Worm (Caenorhabditis elegans) whole organism, L4 larva: Measurements from ENCODE around the gene ZK470.14.
"Not testable (repeated sequence)": the region's sequence is repeated elsewhere in the genome, so short reads cannot be mapped to it uniquely, and the experiment has no call there.

Source experiments
- D1046.2 ChIP-seq: fragments of 200-800 bp; sonication (Bioruptor generic); IDR thresholded peaks from 2 replicates; pipeline ENCODE4 v1.3.6; 2022; ENCODE audit warnings: missing genetic modification characterization, missing compliant biosample characterization
- F26F4.8 ChIP-seq: fragments of 200-800 bp; sonication (Bioruptor generic); conservative IDR thresholded peaks from 2 replicates; pipeline ENCODE4 v1.3.6; 2022; ENCODE audit warnings: missing genetic modification characterization, missing compliant biosample characterization
- Y105C5A.15 ChIP-seq: fragments of 200-800 bp; sonication (Bioruptor generic); IDR thresholded peaks from 2 replicates; pipeline ENCODE4 v1.3.6; 2022; ENCODE audit warnings: missing genetic modification characterization, missing compliant biosample characterization
- ama-1 ChIP-seq: fragments of 150-350 bp; optimal IDR thresholded peaks from 2 replicates; lab custom pipeline; 2014; ENCODE audit warnings: inconsistent platforms, mixed read lengths
- ceh-44 ChIP-seq: fragments of 200-800 bp; sonication (Bioruptor generic); IDR thresholded peaks from 2 replicates; pipeline ENCODE4 v1.3.6; 2022; ENCODE audit warnings: missing genetic modification reagents, missing genetic modification characterization, missing compliant biosample characterization
- ceh-82 ChIP-seq: sonication (generic microtip); optimal IDR thresholded peaks from 2 replicates; lab custom pipeline; 2017; ENCODE audit warnings: missing biosample characterization, missing genetic modification characterization
- ctbp-1 ChIP-seq: fragments of 200-800 bp; sonication (Bioruptor generic); IDR thresholded peaks from 2 replicates; pipeline ENCODE4 v1.3.6; 2022; ENCODE audit warnings: missing genetic modification reagents, missing genetic modification characterization, missing compliant biosample characterization
- daf-12 ChIP-seq: fragments of 150-350 bp; optimal IDR thresholded peaks from 2 replicates; lab custom pipeline; 2014; ENCODE audit warnings: missing biosample characterization, missing genetic modification reagents, missing genetic modification characterization
- dmd-8 ChIP-seq: fragments of 200-800 bp; sonication (Bioruptor generic); IDR thresholded peaks from 2 replicates; pipeline ENCODE4 v1.3.6; 2022; ENCODE audit warnings: missing genetic modification characterization, missing compliant biosample characterization
- egl-43 ChIP-seq: fragments of 200-800 bp; sonication (Bioruptor generic); IDR thresholded peaks from 2 replicates; pipeline ENCODE4 v1.3.6; 2022; ENCODE audit warnings: missing genetic modification reagents, missing genetic modification characterization, missing compliant biosample characterization
- hlh-30 ChIP-seq: sonication (generic microtip); optimal IDR thresholded peaks from 2 replicates; lab custom pipeline; 2017; ENCODE audit warnings: antibody characterized with exemption, mild to moderate bottlenecking, missing genetic modification characterization, missing compliant biosample characterization; ENCODE audit not compliant: insufficient read depth
- lim-7 ChIP-seq: fragments of 200-800 bp; sonication (Bioruptor generic); IDR thresholded peaks from 2 replicates; pipeline ENCODE4 v1.3.6; 2022; ENCODE audit warnings: missing genetic modification characterization, missing compliant biosample characterization
- lin-13 ChIP-seq: fragments of 150-350 bp; optimal IDR thresholded peaks from 2 replicates; lab custom pipeline; 2014; ENCODE audit warnings: missing biosample characterization, missing genetic modification reagents, missing genetic modification characterization
- lin-39 ChIP-seq: fragments of 150-350 bp; optimal IDR thresholded peaks from 2 replicates; lab custom pipeline; 2014; ENCODE audit warnings: missing biosample characterization, missing genetic modification reagents, missing genetic modification characterization
- madf-5 ChIP-seq, 2 experiments: fragments of 200-800 bp; sonication (Bioruptor generic); IDR thresholded peaks; 2 replicates each; pipeline ENCODE4 v1.3.6; 2022; ENCODE audit warnings: missing compliant biosample characterization in 2 of 2, missing genetic modification characterization in 2 of 2
- nhr-102 ChIP-seq: sonication (generic microtip); optimal IDR thresholded peaks from 2 replicates; lab custom pipeline; 2016; ENCODE audit warnings: mild to moderate bottlenecking, missing genetic modification characterization, moderate library complexity, missing compliant biosample characterization
- nhr-25 ChIP-seq: sonication (generic microtip); optimal IDR thresholded peaks from 2 replicates; lab custom pipeline; 2017; ENCODE audit warnings: missing genetic modification characterization, mild to moderate bottlenecking, missing compliant biosample characterization, antibody characterized with exemption, moderate library complexity, borderline replicate concordance; ENCODE audit not compliant: insufficient read depth
- nhr-48 ChIP-seq: sonication (generic microtip); optimal IDR thresholded peaks from 2 replicates; lab custom pipeline; 2016; ENCODE audit warnings: mild to moderate bottlenecking, missing genetic modification characterization, missing compliant biosample characterization
- set-16 ChIP-seq: fragments of 200-800 bp; sonication (Bioruptor generic); IDR thresholded peaks from 2 replicates; pipeline ENCODE4 v1.3.6; 2022; ENCODE audit warnings: missing genetic modification reagents, missing genetic modification characterization, missing compliant biosample characterization
- skn-1 ChIP-seq: fragments of 150-350 bp; optimal IDR thresholded peaks from 2 replicates; lab custom pipeline; 2014; ENCODE audit warnings: missing biosample characterization, missing genetic modification characterization
- snpc-1.2 ChIP-seq: fragments of 200-800 bp; sonication (Bioruptor generic); IDR thresholded peaks from 2 replicates; pipeline ENCODE4 v1.3.6; 2022; ENCODE audit warnings: missing genetic modification reagents, missing genetic modification characterization, missing compliant biosample characterization
- tag-97 ChIP-seq: fragments of 200-800 bp; sonication (Bioruptor generic); IDR thresholded peaks from 2 replicates; pipeline ENCODE4 v1.3.6; 2022; ENCODE audit warnings: missing genetic modification characterization, missing compliant biosample characterization
- tra-1 ChIP-seq: fragments of 200-800 bp; sonication (Bioruptor generic); IDR thresholded peaks from 2 replicates; pipeline ENCODE4 v1.3.6; 2022; ENCODE audit warnings: missing genetic modification reagents, missing genetic modification characterization, missing compliant biosample characterization
- unc-130 ChIP-seq: sonication (generic microtip); optimal IDR thresholded peaks from 2 replicates; lab custom pipeline; 2016; ENCODE audit warnings: missing genetic modification reagents, missing genetic modification characterization, missing compliant biosample characterization
- vab-7 ChIP-seq: fragments of 200-800 bp; sonication (Bioruptor generic); IDR thresholded peaks from 2 replicates; pipeline ENCODE4 v1.3.6; 2022; ENCODE audit warnings: missing genetic modification reagents, missing genetic modification characterization, missing compliant biosample characterization

The ZK470.14 gene

ce11 chrX:4193080-4193479, 25.8 kb downstream of the ZK470.14 start (continued):
- TF ChIP-seq lin-13 (GFP tag; lab: Kevin White, UChicago), result no peak
- TF ChIP-seq, all 104 proteins: peak for 25

ce11 chrX:4196431-4196830, 29.2 kb downstream of the ZK470.14 start, which contains the start of gene F20B6.4:
Gene F20B6.4 (minus strand): TSS chrX:4196531.
- TF ChIP-seq nhr-102 (tag; lab: Kevin White, UChicago) (no peak), ceh-44 (no peak), ceh-82 (tag; lab: Kevin White, UChicago) (no peak), nhr-25 (tag; lab: Kevin White, UChicago) (no peak), lin-39 (no peak), F26F4.8 (GFP tag; lab: Robert Waterston, UW) (no peak), ctbp-1 (GFP tag; lab: Robert Waterston, UW) (no peak), unc-130 (GFP tag; lab: Kevin White, UChicago) (no peak), daf-12 (no peak), tra-1 (GFP tag; lab: Robert Waterston, UW) (no peak), madf-5 (GFP tag; IDR thresholded peaks at IDR 0.05; lab: Robert Waterston, UW) (no peak), ama-1 (lab: Kevin White, UChicago) (no peak)

ce11 chrX:4199829-4200228, 32.6 kb downstream of the ZK470.14 start, which contains the start of gene F20B6.5:
Gene F20B6.5 (minus strand): TSS chrX:4199929.
- not testable (repeated sequence) for TF ChIP-seq ama-1 (lab: Kevin White, UChicago); D1046.2 (GFP tag; lab: Robert Waterston, UW); set-16

- TF ChIP-seq Y105C5A.15 (GFP tag; lab: Robert Waterston, UW); nhr-48 (tag; lab: Kevin White, UChicago); skn-1 (tag; lab: Kevin White, UChicago): not testable (repeated sequence)
These were observed 34.9 kb downstream of the ZK470.14 start, which contains the start of gene F20B6.6 for ce11 chrX:4202114-4202513. Gene F20B6.6 (minus strand): TSS chrX:4202214.

- TF ChIP-seq vab-7 (GFP tag; lab: Robert Waterston, UW) (peak; percentile 57; the same call in 1 of the 2 replicates), F26F4.8 (GFP tag; lab: Robert Waterston, UW) (0 out of 2 replicates have a peak, but pooled peaks have one; percentile 25), lim-7 (GFP tag; lab: Robert Waterston, UW) (0 out of 2 replicates have a peak, but pooled peaks have one; percentile 23), dmd-8 (GFP tag; lab: Robert Waterston, UW) (0 out of 2 replicates have a peak, but pooled peaks have one; percentile 57), snpc-1.2 (GFP tag; lab: Robert Waterston, UW) (0 out of 2 replicates have a peak, but pooled peaks have one; percentile 32), egl-43 (0 out of 2 replicates have a peak, but pooled peaks have one; percentile 22), tra-1 (GFP tag; lab: Robert Waterston, UW) (0 out of 2 replicates have a peak, but pooled peaks have one; percentile 27)
These were observed 35.6 kb downstream of the ZK470.14 start for ce11 chrX:4202881-4203280.

ce11 chrX:4204799-4205198, 37.5 kb downstream of the ZK470.14 start:
- TF ChIP-seq ceh-44, result 0 out of 2 replicates have a peak, but pooled peaks have one; percentile 26
- TF ChIP-seq lim-7 (GFP tag; lab: Robert Waterston, UW), result peak; percentile 37; the same call in 1 of the 2 replicates
- 0 out of 4 replicates have a peak, but pooled peaks of 1 of the 2 experiments have one; percentile 55 for TF ChIP-seq madf-5 (GFP tag; IDR thresholded peaks at IDR 0.05; lab: Robert Waterston, UW)
- peak; percentile 45; the same call in 1 of the 2 replicates for TF ChIP-seq snpc-1.2 (GFP tag; lab: Robert Waterston, UW)
- TF ChIP-seq F26F4.8 (GFP tag; lab: Robert Waterston, UW), result 0 out of 2 replicates have a peak, but pooled peaks have one; percentile 55
- TF ChIP-seq, all 104 proteins: peak for 5; not testable (repeated sequence) for 99

- TF ChIP-seq hlh-30 (tag; lab: Kevin White, UChicago); tag-97 (GFP tag; lab: Robert Waterston, UW); unc-130 (GFP tag; lab: Kevin White, UChicago): not testable (repeated sequence)
These were observed 40.1 kb downstream of the ZK470.14 start, which contains the start of gene F20B6.9 for ce11 chrX:4207385-4207784. Gene F20B6.9 (minus strand): TSS chrX:4207485.
